Fruit fly (Drosophila melanogaster): ENCODE results near the gene CG32655.

The CG32655 gene

dm6 chrX:12203555-12203955 lies 32.1 kb downstream of the CG32655 start (continued):
- TF ChIP-seq sna (GFP tag; IDR thresholded peaks at IDR 0.05; ENCODE audit: partially characterized antibody) (peak; percentile 57), CG31388 (GFP tag; optimal IDR thresholded peaks at IDR 0.05) (no peak), Dip3 (GFP tag; optimal IDR thresholded peaks at IDR 0.05) (no peak), CG13424 (tag; optimal IDR thresholded peaks at IDR 0.05) (peak; percentile 23), HmgZ (tag; optimal IDR thresholded peaks at IDR 0.05) (peak; percentile 18), C15 (GFP tag; IDR thresholded peaks at IDR 0.05) (no peak), Spps (tag; optimal IDR thresholded peaks at IDR 0.05) (no peak), CG2712 (tag; optimal IDR thresholded peaks at IDR 0.05) (peak; percentile 24), pho (GFP tag; optimal IDR thresholded peaks at IDR 0.05) (peak; percentile 25), B-H1 (GFP tag; IDR thresholded peaks at IDR 0.05) (peak; percentile 23; the same call in 1 of the 3 replicates), CG10267 (tag; optimal IDR thresholded peaks at IDR 0.05) (peak; percentile 52), Hsf (GFP tag; optimal IDR thresholded peaks at IDR 0.05) (peak; percentile 66), Pdp1 (GFP tag; optimal IDR thresholded peaks at IDR 0.05) (peak; percentile 46 to 64), wdn (GFP tag; IDR thresholded peaks at IDR 0.05) (no peak), CG14965 (GFP tag; optimal IDR thresholded peaks at IDR 0.05; ENCODE audit: borderline replicate concordance) (peak; percentile 44), pnt (GFP tag; optimal IDR thresholded peaks at IDR 0.05) (no peak), danr (GFP tag; IDR thresholded peaks at IDR 0.05) (no peak), CG8359 (GFP tag; optimal IDR thresholded peaks at IDR 0.05; ENCODE audit: borderline replicate concordance) (peak; percentile 42), CG5245 (GFP tag; optimal IDR thresholded peaks at IDR 0.05) (peak; percentile 54), fd64A (GFP tag; optimal IDR thresholded peaks at IDR 0.05) (peak; percentile 78), Lim3 (GFP tag; IDR thresholded peaks at IDR 0.05) (no peak), ac (GFP tag; optimal IDR thresholded peaks at IDR 0.05) (peak; percentile 69), Chrac-16 (GFP tag; optimal IDR thresholded peaks at IDR 0.05) (no peak), NFAT (GFP tag; IDR thresholded peaks at IDR 0.05) (peak; percentile 46; the same call in 1 of the 2 replicates), eyg (GFP tag; optimal IDR thresholded peaks at IDR 0.05) (peak; percentile 54), Rx (GFP tag; IDR thresholded peaks at IDR 0.05) (peak; percentile 66), CG1024 (GFP tag; IDR thresholded peaks at IDR 0.05) (peak; percentile 80; the same call in 1 of the 2 replicates), ase (GFP tag; IDR thresholded peaks at IDR 0.05) (peak; percentile 58; the same call in 2 of the 3 replicates), ind (GFP tag; optimal IDR thresholded peaks at IDR 0.05) (peak; percentile 22), MBD-R2 (GFP tag; IDR thresholded peaks at IDR 0.05) (peak; percentile 34; the same call in 1 of the 2 replicates), CG31224 (GFP tag; IDR thresholded peaks at IDR 0.05) (0 out of 2 replicates have a peak, but pooled peaks have one; percentile 26), gcm2 (GFP tag; optimal IDR thresholded peaks at IDR 0.05) (peak; percentile 66), Hr78 (GFP tag; optimal IDR thresholded peaks at IDR 0.05) (no peak), schlank (tag; optimal IDR thresholded peaks at IDR 0.05) (peak; percentile 61), Ada2b (GFP tag; IDR thresholded peaks at IDR 0.05) (no peak; the same call in 1 of the 2 replicates), sqz (GFP tag; optimal IDR thresholded peaks at IDR 0.05) (peak; percentile 98), Atf-2 (GFP tag; optimal IDR thresholded peaks at IDR 0.05) (peak; percentile 59), CG2129 (GFP tag; IDR thresholded peaks at IDR 0.05; ENCODE audit: partially characterized antibody) (no peak), hb (GFP tag; IDR thresholded peaks at IDR 0.05; ENCODE audit: partially characterized antibody) (no peak), CG11695 (GFP tag; IDR thresholded peaks at IDR 0.05) (peak; percentile 60; the same call in 2 of the 3 replicates), NC2α (GFP tag; optimal IDR thresholded peaks at IDR 0.05) (peak; percentile 57), ssp (GFP tag; IDR thresholded peaks at IDR 0.05) (peak; percentile 22; the same call in 1 of the 2 replicates), pros (GFP tag; optimal IDR thresholded peaks at IDR 0.05) (peak; percentile 44), psq (GFP tag; optimal IDR thresholded peaks at IDR 0.05) (no peak), Six4 (GFP tag; optimal IDR thresholded peaks at IDR 0.05) (peak; percentile 61), CG34422 (GFP tag; IDR thresholded peaks at IDR 0.05) (peak; percentile 76), dm (GFP tag; optimal IDR thresholded peaks at IDR 0.05) (peak; percentile 72), CG11456 (GFP tag; IDR thresholded peaks at IDR 0.05) (no peak), dati (GFP tag; IDR thresholded peaks at IDR 0.05) (0 out of 2 replicates have a peak, but pooled peaks have one; percentile 20), yki (optimal IDR thresholded peaks at IDR 0.05) (peak; percentile 85), CG12104 (GFP tag; optimal IDR thresholded peaks at IDR 0.05) (peak; percentile 64)

Measured in whole organism, embryonic.